Worm (Caenorhabditis elegans): ENCODE results near the gene acp-6.
A peak's percentile ranks its signal among the peaks of the same experiment; 100 is the strongest.

Gene acp-6

DNA sequence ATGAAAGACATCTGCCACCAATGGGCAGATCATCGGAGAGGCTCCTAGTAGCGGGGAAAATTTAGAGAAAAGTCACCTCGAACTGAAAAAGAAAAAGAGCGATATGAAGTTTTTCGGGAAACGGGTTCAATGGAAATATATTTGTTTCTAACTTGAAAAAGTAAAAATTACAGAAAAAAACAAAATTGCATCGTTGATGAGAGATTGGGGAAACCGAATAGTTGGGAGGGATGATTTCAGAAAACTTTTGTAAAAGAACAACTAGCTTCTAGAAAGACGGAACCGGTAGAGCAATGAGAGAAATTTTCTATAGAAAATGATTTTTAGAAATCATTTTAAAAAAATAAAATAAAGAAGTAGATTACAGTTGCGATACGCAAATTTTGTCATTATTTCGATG lies 47.5 kb downstream of the acp-6 start:
- TF ChIP-seq ets-7 (tag; optimal IDR thresholded peaks at IDR 0.05): no peak
- no peak for TF ChIP-seq pes-1 (GFP tag; IDR thresholded peaks at IDR 0.05)
- TF ChIP-seq tbx-37 (GFP tag; conservative IDR thresholded peaks at IDR 0.05): no peak
- no peak for TF ChIP-seq ceh-13 (GFP tag; optimal IDR thresholded peaks at IDR 0.05)
- TF ChIP-seq ama-1 (optimal IDR thresholded peaks at IDR 0.05): no peak
- TF ChIP-seq hnd-1 (tag; optimal IDR thresholded peaks at IDR 0.05): no peak
- TF ChIP-seq tbx-11 (GFP tag; IDR thresholded peaks at IDR 0.05): no peak
- no peak for TF ChIP-seq tra-4 (tag; optimal IDR thresholded peaks at IDR 0.05)
- no peak for TF ChIP-seq hmg-4 (GFP tag; optimal IDR thresholded peaks at IDR 0.05)
- no peak for TF ChIP-seq sea-1 (GFP tag; conservative IDR thresholded peaks at IDR 0.05)
- TF ChIP-seq scrt-1 (GFP tag; IDR thresholded peaks at IDR 0.05): no peak
- no peak for TF ChIP-seq aly-1 (tag; optimal IDR thresholded peaks at IDR 0.05)
- no peak for TF ChIP-seq hmbx-1 (tag; optimal IDR thresholded peaks at IDR 0.05)
- no peak for TF ChIP-seq B0310.2 (tag; optimal IDR thresholded peaks at IDR 0.05)
- no peak for TF ChIP-seq flt-1 (GFP tag; IDR thresholded peaks at IDR 0.05)
- no peak for TF ChIP-seq F13C5.2 (tag; optimal IDR thresholded peaks at IDR 0.05)

DNA sequence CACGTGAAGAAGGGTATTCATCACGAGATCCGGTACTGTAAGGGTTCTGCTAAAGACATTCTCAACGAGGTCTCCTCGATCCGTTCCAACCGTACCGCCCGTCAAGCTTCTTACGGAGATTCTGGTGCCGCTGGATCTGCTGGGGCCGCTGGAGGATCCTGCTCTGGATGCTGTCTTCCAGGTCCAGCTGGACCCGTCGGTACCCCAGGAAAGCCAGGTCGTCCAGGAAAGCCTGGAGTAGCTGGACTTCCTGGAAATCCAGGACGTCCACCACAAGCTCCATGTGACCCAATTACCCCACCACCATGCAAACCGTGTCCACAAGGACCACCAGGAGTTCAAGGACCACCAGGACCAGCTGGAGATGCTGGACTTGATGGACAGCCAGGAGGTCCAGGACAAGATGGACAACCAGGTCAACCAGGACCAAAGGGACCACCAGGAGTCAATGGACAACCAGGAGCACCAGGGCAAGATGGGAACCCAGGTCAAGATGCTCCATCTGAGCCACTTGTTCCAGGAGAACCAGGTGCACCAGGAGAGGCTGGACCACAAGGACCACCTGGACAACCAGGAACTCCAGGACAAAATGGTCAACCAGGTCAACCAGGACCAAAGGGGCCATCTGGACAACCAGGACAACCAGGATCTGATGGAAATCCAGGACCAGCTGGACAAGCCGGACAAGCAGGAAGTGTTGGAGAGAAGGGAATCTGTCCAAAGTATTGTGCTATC lies 48.4 kb downstream of the acp-6 start:
- no peak for TF ChIP-seq ceh-36 (tag; optimal IDR thresholded peaks at IDR 0.05)

ce11 chrIV:6376473-6377115 lies 49.3 kb downstream of the acp-6 start, which contains the start of the genes hrpf-2 and bli-6:
TSS of gene hrpf-2 (minus strand) at chrIV:6376523.
TSS of gene bli-6 (plus strand) at chrIV:6377065.
- TF ChIP-seq ceh-36 (tag; optimal IDR thresholded peaks at IDR 0.05): no peak
- no peak for TF ChIP-seq flt-1 (GFP tag; IDR thresholded peaks at IDR 0.05)
- peak; percentile 55 for TF ChIP-seq F13C5.2 (tag; optimal IDR thresholded peaks at IDR 0.05)
